Fruit fly (Drosophila melanogaster) ovary, adult (tissue): ENCODE measurements around the gene Mcr.

Experiments used
- CG17801 ChIP-seq: fragments of 200-800 bp; optimal IDR thresholded peaks from 2 replicates; lab custom pipeline; 2019; ENCODE audit warnings: missing biosample characterization, mild to moderate bottlenecking, missing genetic modification characterization, moderate library complexity; ENCODE audit not compliant: partially characterized antibody

Gene Mcr

DNA sequence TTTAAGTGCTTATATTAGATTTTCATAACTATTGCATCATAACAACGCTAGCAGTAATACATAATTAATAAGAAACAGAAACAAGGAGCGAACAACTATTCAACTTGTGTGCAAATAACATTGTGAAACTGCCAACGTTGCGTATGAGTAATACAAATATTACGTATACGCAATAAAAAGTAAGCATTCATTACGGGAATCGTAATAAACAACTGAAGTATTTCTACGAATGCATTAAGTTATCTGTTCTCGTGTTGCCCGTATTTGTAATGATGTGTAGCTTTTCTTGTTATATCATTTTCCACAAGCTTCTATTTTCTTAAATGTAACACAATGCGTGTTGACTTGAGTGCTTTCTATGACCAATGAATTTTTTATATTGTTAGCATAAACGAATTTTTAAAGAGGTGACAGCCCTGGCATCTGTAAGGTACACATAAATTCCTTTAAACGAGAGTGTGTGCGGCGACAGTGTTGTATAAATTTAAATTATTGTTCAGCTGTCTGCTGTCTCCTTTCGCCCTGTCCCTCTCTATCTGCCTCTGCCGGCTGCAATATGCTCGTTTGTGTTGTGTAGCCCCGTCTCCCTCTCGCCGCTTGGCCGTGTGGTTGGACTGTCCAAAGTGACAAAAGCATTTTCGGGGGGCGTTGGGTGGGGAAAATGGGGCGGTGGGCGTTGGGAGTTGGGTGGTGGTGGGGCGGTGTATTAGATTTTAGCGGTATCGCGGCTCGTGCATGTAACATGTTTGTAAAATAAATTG, 17.0 kb upstream of the Mcr start:
- TF ChIP-seq CG17801 (GFP tag; lab: Kevin White, UChicago), result no peak

- no peak for TF ChIP-seq CG17801 (GFP tag; lab: Kevin White, UChicago)
Observed at dm6 chr2L:8099050-8099449, 16.3 kb upstream of the Mcr start.

DNA sequence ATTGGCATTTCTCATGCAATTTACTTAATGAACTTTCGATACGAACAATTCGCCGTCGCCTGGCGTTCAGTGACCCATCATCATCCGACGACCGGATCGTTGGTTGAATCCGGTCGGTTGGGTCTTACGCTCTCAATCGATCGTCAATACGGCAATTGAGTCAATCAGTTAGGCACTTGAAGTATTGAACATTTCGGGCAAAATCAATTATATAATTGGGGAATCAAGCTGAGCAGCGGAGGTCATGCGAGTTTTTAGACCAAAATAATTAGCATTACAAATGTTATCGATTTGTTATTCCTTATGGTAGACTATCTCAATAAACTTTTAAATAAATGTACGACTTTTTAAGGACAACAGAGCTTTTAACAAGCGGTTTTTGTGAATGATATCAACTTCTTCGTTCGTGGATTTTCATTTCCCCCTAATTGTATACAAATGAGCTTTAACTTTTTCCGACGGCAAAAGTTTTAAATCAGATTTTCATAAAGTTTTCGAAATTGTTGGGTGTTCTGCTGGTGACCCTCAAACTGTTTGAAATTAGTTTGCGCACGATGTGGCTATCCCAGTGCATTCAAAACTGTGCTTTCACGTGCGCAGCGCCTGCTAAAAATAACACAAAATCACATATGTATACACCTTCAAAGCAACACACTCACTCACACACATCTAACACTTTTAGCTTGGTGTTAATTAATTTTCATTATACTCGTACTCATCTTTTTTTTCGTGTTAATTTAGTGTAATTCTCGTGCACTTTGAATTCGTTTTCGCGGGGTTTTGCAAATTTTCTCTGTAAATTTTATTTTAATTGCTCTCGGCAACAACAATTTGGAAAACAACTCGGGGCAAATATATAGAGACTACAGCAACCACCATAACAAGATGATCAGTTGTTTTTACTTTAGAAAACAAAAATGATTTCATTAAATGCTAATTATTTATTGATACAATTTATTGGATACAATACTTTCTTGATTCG, 15.5 kb upstream of the Mcr start:
- TF ChIP-seq CG17801 (GFP tag; lab: Kevin White, UChicago), result no peak

dm6 chr2L:8097461-8097860, 14.7 kb upstream of the Mcr start:
- peak; percentile 32 for TF ChIP-seq CG17801 (GFP tag; lab: Kevin White, UChicago)

DNA sequence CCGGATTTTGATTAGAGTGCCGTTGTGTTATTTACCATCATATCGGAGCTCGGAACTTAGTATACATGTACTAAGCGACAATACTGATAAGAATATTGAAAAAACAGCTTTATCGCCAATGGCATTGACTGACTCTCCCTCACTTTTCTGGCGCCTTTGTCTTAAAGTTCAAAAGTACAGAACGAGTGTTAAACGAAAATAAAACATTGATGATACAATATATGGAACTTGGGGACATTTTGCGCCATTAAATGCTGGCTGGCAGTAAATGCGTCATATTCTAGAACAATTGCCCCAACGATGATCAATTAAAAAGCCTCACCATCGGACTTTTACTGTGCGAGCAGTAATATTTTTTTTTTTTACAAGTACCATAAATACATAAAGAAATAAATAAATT, 12.4 kb upstream of the Mcr start:
- TF ChIP-seq CG17801 (GFP tag; lab: Kevin White, UChicago), result no peak

dm6 chr2L:8094058-8094825, 11.5 kb upstream of the Mcr start:
- TF ChIP-seq CG17801 (GFP tag; lab: Kevin White, UChicago), result no peak

DNA sequence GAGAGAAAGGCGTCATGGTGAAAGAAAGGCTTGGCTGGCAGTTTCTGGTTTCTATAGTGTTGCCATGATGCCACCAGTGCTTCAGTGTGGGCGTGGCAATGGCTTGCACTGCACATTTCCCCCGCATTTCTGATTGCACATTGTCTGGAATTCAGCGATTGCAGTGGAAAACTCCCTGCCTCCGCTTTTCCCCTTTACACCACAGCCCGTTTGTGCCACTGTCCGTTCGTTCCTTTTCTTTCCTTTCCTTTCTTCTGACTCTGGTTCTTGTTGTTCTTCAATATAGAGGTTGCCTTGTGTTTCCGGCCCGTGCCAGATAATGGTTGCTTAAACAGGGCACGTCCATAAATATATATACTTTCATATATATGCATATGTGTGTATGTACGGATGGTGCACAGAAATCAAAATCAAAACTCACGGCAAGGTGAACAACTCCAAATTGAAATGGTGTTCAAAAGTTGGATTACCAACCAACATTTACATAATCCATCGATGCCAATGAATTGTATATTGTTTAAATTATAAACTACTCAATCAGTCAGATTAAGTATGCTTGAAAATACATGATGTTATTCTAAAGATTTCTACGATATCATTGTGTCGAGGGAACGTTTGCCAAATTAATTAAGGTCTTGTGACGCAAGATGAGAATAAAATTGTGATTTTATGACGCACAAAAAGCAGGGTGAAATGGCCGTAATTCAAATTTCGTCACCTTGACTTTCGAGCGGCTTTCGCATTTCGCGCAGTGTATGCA, 10.6 kb upstream of the Mcr start:
- no peak for TF ChIP-seq CG17801 (GFP tag; lab: Kevin White, UChicago)

dm6 chr2L:8091908-8092307, 9.1 kb upstream of the Mcr start:
- TF ChIP-seq CG17801 (GFP tag; lab: Kevin White, UChicago), result no peak

dm6 chr2L:8091429-8091828, 8.6 kb upstream of the Mcr start:
- TF ChIP-seq CG17801 (GFP tag; lab: Kevin White, UChicago), result no peak

DNA sequence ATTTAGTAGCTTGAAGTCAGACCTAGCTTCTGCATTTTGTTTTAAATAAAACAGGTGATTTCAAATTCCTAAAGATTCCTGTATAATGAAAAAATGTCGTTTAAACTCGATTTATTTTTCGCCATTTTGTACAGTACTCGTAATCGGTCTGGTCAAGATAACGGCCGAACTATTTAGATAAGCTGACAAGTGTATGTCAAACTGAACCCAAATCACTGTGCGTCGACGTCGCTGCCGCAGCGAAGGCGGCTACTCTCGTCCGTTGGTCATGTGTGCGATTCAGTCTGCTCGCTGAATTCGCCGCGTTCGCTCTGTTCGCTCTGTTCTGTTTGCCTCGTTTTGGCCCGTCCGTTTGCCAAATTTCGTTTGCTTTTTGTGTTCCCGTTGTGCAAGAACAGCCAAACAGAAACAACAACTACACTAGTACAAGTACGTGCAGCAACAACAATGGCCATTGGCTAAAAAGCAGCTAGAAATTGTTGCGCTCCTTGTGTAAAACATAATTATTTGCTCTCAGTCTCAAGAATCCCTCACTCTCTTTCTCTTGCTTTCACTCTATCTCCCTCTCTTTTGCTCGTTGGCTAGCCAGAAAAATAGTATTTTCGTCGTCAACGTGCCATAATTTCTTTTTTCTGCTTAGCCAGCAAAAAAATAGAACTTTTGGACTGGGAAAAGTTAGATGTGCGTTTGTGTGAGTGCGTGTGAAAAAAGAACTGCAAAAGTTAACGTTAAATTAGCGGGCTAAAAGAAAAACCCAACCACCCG, 5.4 kb upstream of the Mcr start:
- peak; percentile 33 for TF ChIP-seq CG17801 (GFP tag; lab: Kevin White, UChicago)

dm6 chr2L:8087468-8087789, 4.6 kb upstream of the Mcr start:
- no peak for TF ChIP-seq CG17801 (GFP tag; lab: Kevin White, UChicago)

DNA sequence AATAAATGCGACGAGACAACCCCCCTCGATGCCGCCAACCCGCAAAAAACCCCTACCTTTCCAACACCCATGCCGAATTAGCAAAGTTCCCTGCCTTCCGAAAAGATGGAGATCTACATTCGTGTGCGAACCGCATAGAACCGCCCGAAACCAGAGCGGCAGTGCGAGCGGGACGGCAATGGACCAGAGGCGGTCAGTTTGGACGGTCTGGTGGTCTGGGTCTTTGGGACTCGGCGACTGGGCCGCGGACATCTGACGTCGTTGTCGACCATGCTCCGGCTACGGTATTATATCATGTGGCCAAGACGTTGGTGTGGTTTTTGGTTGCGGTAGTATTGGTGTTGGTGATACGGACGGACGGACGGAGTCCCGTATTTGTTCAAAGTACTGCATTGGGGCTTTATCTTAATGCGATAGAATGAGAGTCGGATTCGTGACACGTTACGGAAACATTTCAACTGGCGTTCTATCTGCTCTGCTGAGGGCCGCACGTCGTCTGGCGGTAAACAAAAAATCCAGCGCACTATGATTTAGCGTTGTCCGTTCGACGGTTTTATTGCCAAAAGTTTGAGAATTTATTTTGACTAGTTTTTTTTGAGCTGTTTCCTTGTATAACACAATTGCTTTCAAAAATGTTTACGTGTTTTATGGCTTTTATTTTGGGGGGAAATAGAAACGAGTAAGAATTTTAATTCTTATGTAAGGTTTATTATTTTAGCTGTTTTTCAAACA, 4.1 kb upstream of the Mcr start:
- no peak for TF ChIP-seq CG17801 (GFP tag; lab: Kevin White, UChicago)
